Fruit fly (Drosophila melanogaster) whole organism, wandering third instar larva: Measurements from ENCODE around the gene MSAmiP.
A peak's percentile ranks its signal among the peaks of the same experiment; 100 is the strongest.

Experiments
- Abd-B ChIP-seq: fragments of >200 bp; optimal IDR thresholded peaks from 2 replicates; lab custom pipeline; 2017; ENCODE audit warnings: missing biosample characterization, missing genetic modification characterization
- CG9705 ChIP-seq: fragments of 200-800 bp; sonication (Bioruptor generic); optimal IDR thresholded peaks from 2 replicates; lab custom pipeline; 2018; ENCODE audit warnings: missing biosample characterization, mild to moderate bottlenecking, missing genetic modification characterization
- Hr78 ChIP-seq: fragments of >200 bp; optimal IDR thresholded peaks from 2 replicates; lab custom pipeline; 2017; ENCODE audit warnings: missing biosample characterization, missing genetic modification characterization
- Hr83 ChIP-seq: fragments of 200-300 bp; sonication (Bioruptor generic); optimal IDR thresholded peaks from 2 replicates; lab custom pipeline; 2016; ENCODE audit warnings: missing biosample characterization, mild to moderate bottlenecking, missing genetic modification characterization, moderate library complexity; ENCODE audit not compliant: poor library complexity, severe bottlenecking
- Myc ChIP-seq: fragments of >200 bp; optimal IDR thresholded peaks from 2 replicates; lab custom pipeline; 2017
- OdsH ChIP-seq: fragments of 200-800 bp; sonication (Bioruptor generic); optimal IDR thresholded peaks from 2 replicates; lab custom pipeline; 2016; ENCODE audit warnings: missing biosample characterization, mild to moderate bottlenecking, missing genetic modification characterization
- Rel ChIP-seq, 2 experiments: fragments of 200-800 bp; sonication (Bioruptor generic) in 1 of 2; optimal IDR thresholded peaks; 2 replicates in 1 of 2; 3 replicates in 1 of 2; lab custom pipeline; 2016 to 2019; ENCODE audit warnings: mild to moderate bottlenecking in 2 of 2, missing biosample characterization in 2 of 2, missing genetic modification characterization in 2 of 2, moderate library complexity in 1 of 2
- Vsx2 ChIP-seq: fragments of 200-300, 225-300 bp; sonication (Bioruptor generic); optimal IDR thresholded peaks from 2 replicates; lab custom pipeline; 2018; ENCODE audit warnings: missing biosample characterization, missing genetic modification characterization; ENCODE audit not compliant: partially characterized antibody
- brk ChIP-seq: fragments of 200-800 bp; sonication (Bioruptor generic); optimal IDR thresholded peaks from 2 replicates; lab custom pipeline; 2016; ENCODE audit warnings: missing biosample characterization, mild to moderate bottlenecking, missing genetic modification characterization
- fru ChIP-seq: fragments of 200-800 bp; sonication (Bioruptor generic); optimal IDR thresholded peaks from 3 replicates; lab custom pipeline; 2016; ENCODE audit warnings: missing biosample characterization, mild to moderate bottlenecking, missing genetic modification characterization
- h ChIP-seq: fragments of 200-800 bp; sonication (Bioruptor generic); optimal IDR thresholded peaks from 3 replicates; lab custom pipeline; 2016; ENCODE audit warnings: missing biosample characterization, mild to moderate bottlenecking, missing genetic modification characterization
- lola ChIP-seq: fragments of >200 bp; optimal IDR thresholded peaks from 2 replicates; lab custom pipeline; 2017; ENCODE audit warnings: missing biosample characterization, missing genetic modification characterization
- psq ChIP-seq: fragments of 200-800 bp; sonication (Bioruptor generic); optimal IDR thresholded peaks from 3 replicates; lab custom pipeline; 2017; ENCODE audit warnings: missing biosample characterization, mild to moderate bottlenecking, missing genetic modification characterization, moderate library complexity
- woc ChIP-seq: sonication (Bioruptor generic); optimal IDR thresholded peaks from 2 replicates; lab custom pipeline; 2016; ENCODE audit warnings: missing biosample characterization, mild to moderate bottlenecking, missing genetic modification characterization

DNA sequence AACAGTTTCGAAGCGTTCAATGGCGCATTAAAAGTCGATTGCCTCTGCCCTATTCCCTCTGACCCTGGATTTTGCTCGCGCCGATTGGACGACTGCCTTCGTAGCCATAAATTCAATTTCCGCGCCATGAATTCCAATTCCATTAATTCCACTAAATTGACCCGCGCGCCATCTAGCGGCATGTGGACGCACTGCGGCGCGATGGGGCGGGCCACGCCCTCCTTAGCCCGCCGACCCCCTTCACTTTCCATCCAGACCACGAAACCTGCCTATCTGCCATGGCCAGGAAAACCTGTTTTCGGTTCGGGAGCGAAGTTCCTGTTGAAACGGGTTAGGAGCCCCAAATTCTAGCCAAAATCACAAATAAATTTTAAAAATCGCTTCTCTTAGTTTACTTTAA is 113.7 kb downstream of the MSAmiP start:
- TF ChIP-seq brk (GFP tag; lab: Kevin White, UChicago) (no peak), Rel (GFP tag; optimal IDR thresholded peaks at IDR 0.05; lab: Kevin White, UChicago) (no peak), Rel (tag; optimal IDR thresholded peaks at IDR 0.05; lab: Kevin White, UChicago) (no peak), Abd-B (GFP tag; lab: Kevin White, UChicago) (no peak), Myc (lab: Kevin White, UChicago) (no peak), Vsx2 (GFP tag; lab: Kevin White, UChicago) (peak; percentile 63), lola (GFP tag; lab: Kevin White, UChicago) (no peak), CG9705 (no peak), OdsH (GFP tag; lab: Kevin White, UChicago) (no peak), woc (no peak), h (no peak), Hr83 (peak; percentile 37), Hr78 (GFP tag; lab: Kevin White, UChicago) (no peak), fru (GFP tag; lab: Kevin White, UChicago) (no peak), psq (GFP tag; lab: Kevin White, UChicago) (no peak)
